Worm (Caenorhabditis elegans) whole organism, L4 larva: ENCODE measurements around the gene F59B2.13.

Source experiments
- F37D6.2 ChIP-seq: sonication (generic microtip); optimal IDR thresholded peaks from 2 replicates; lab custom pipeline; 2016; ENCODE audit warnings: mild to moderate bottlenecking, missing genetic modification characterization, missing compliant biosample characterization
- R02D3.7 ChIP-seq: fragments of 150-350 bp; sonication (generic microtip); optimal IDR thresholded peaks from 3 replicates; lab custom pipeline; 2014; ENCODE audit warnings: missing biosample characterization, missing genetic modification characterization
- T26A8.4 ChIP-seq: fragments of 200-800 bp; sonication (Bioruptor generic); IDR thresholded peaks from 2 replicates; pipeline ENCODE4 v1.3.6; 2022; ENCODE audit warnings: missing genetic modification characterization, missing compliant biosample characterization
- dmd-6 ChIP-seq: fragments of 200-800 bp; sonication (Bioruptor generic); IDR thresholded peaks from 2 replicates; pipeline ENCODE4 v1.3.6; 2022; ENCODE audit warnings: missing genetic modification reagents, missing genetic modification characterization, missing compliant biosample characterization
- hlh-11 ChIP-seq: fragments of 200-800 bp; sonication (Bioruptor generic); optimal IDR thresholded peaks from 2 replicates; lab custom pipeline; 2018; ENCODE audit warnings: mild to moderate bottlenecking, missing genetic modification characterization, missing compliant biosample characterization
- lin-15B ChIP-seq: fragments of 150-350 bp; sonication (generic microtip); optimal IDR thresholded peaks from 3 replicates; lab custom pipeline; 2014; ENCODE audit warnings: missing biosample characterization, missing genetic modification characterization
- mxl-3 ChIP-seq: fragments of 200-800 bp; sonication (Bioruptor generic); optimal IDR thresholded peaks from 2 replicates; lab custom pipeline; 2018; ENCODE audit warnings: mild to moderate bottlenecking, missing genetic modification characterization, missing compliant biosample characterization
- nhr-111 ChIP-seq: fragments of 200-800 bp; sonication (Bioruptor generic); optimal IDR thresholded peaks from 2 replicates; lab custom pipeline; 2018; ENCODE audit warnings: mild to moderate bottlenecking, missing genetic modification characterization, missing compliant biosample characterization
- skn-1 ChIP-seq: fragments of 150-350 bp; optimal IDR thresholded peaks from 2 replicates; lab custom pipeline; 2014; ENCODE audit warnings: missing biosample characterization, missing genetic modification characterization

DNA sequence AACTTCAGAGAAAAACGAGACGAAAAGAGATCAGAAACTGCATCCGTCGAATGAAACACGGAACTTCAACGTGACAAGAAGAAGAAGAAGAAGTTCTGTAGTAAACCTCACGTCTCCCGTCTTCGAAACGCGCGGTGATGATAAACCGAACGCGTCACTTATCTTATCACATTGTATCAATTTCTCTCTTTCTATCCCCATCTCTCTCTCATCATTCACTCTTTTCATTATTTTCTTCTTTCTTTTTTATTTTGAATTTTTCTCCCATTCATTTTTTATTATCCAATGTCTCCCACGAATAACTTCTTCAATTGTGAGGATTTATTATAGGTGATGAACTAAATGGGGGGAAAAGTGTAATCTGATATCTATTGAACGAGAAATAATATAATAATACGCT is 40.0 kb downstream of the F59B2.13 start:
- TF ChIP-seq skn-1 (tag; lab: Kevin White, UChicago) (no peak), dmd-6 (no peak), nhr-111 (GFP tag; lab: Kevin White, UChicago) (no peak), mxl-3 (GFP tag; lab: Kevin White, UChicago) (peak; percentile 78), R02D3.7 (tag; lab: Kevin White, UChicago) (no peak), lin-15B (tag; lab: Kevin White, UChicago) (no peak), hlh-11 (peak; percentile 76), T26A8.4 (GFP tag; lab: Robert Waterston, UW) (no peak), F37D6.2 (no peak)
